Worm (Caenorhabditis elegans) whole organism, mixed stage, embryonic: ENCODE measurements around the gene rrsr-1.

Source experiments
- lin-13 ChIP-seq: fragments of 150-350 bp; optimal IDR thresholded peaks from 2 replicates; lab custom pipeline; 2014; ENCODE audit warnings: missing biosample characterization, missing genetic modification characterization
- sptf-1 ChIP-seq: sonication (generic microtip); optimal IDR thresholded peaks from 2 replicates; lab custom pipeline; 2017; ENCODE audit warnings: mild to moderate bottlenecking, missing genetic modification characterization, moderate library complexity, missing compliant biosample characterization

DNA sequence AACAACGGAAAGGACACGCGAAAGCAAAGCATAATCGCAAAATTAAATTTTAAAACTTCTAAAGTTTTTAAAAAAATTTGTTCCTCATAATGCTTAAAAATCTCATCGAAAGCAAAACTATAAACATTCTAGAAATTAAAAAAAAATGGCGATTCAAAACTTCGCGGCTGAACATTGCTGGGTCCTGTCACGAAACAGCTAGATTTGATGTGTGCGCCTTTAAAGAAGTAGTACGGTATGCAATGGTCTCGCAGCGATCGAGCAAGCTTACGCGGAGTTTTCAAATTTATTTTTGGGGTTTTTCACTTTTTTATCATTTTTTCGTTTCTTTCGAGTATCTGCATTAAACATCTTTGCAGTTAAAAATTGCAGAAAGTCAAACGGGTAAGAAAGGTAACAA, 32.3 kb upstream of the rrsr-1 start, which contains the start of gene coh-3:
- TF ChIP-seq lin-13 (no peak), sptf-1 (tag; lab: Kevin White, UChicago) (no peak)
